Worm (Caenorhabditis elegans) whole organism, L2 larva: ENCODE measurements around the gene capa-1.

Source experiments
- C34F6.9 ChIP-seq: fragments of 150-350 bp; optimal IDR thresholded peaks from 2 replicates; lab custom pipeline; 2014; ENCODE audit warnings: missing biosample characterization, missing genetic modification characterization
- F13H6.1 ChIP-seq: sonication (generic microtip); optimal IDR thresholded peaks from 2 replicates; lab custom pipeline; 2016; ENCODE audit warnings: missing genetic modification characterization, missing compliant biosample characterization
- Y55F3AM.14 ChIP-seq: fragments of 200-800 bp; sonication (Bioruptor generic); optimal IDR thresholded peaks from 2 replicates; lab custom pipeline; 2018; ENCODE audit warnings: mild to moderate bottlenecking, missing genetic modification characterization, missing compliant biosample characterization
- ZK546.5 ChIP-seq: sonication (generic microtip); optimal IDR thresholded peaks from 2 replicates; lab custom pipeline; 2017; ENCODE audit warnings: missing biosample characterization, missing genetic modification characterization
- alr-1 ChIP-seq: fragments of 150-350 bp; optimal IDR thresholded peaks from 2 replicates; lab custom pipeline; 2014; ENCODE audit warnings: missing biosample characterization, missing genetic modification characterization
- aly-2 ChIP-seq: fragments of 150-350 bp; optimal IDR thresholded peaks from 2 replicates; lab custom pipeline; 2014; ENCODE audit warnings: missing biosample characterization, missing genetic modification characterization
- ama-1 ChIP-seq: fragments of 150-350 bp; optimal IDR thresholded peaks from 2 replicates; lab custom pipeline; 2018; ENCODE audit warnings: inconsistent platforms
- blmp-1 ChIP-seq: sonication (generic microtip); optimal IDR thresholded peaks from 2 replicates; lab custom pipeline; 2017; ENCODE audit warnings: missing genetic modification characterization, mild to moderate bottlenecking, missing compliant biosample characterization, antibody characterized with exemption, moderate library complexity; ENCODE audit not compliant: insufficient read depth
- ceh-16 ChIP-seq: fragments of 150-350 bp; optimal IDR thresholded peaks from 2 replicates; lab custom pipeline; 2014; ENCODE audit warnings: missing biosample characterization, missing genetic modification characterization
- ceh-82 ChIP-seq: fragments of 150-350 bp; optimal IDR thresholded peaks from 2 replicates; lab custom pipeline; 2014; ENCODE audit warnings: missing biosample characterization, missing genetic modification characterization
- crh-2 ChIP-seq: sonication (generic microtip); optimal IDR thresholded peaks from 2 replicates; lab custom pipeline; 2017; ENCODE audit warnings: missing biosample characterization, missing genetic modification characterization
- dmd-4 ChIP-seq: sonication (generic microtip); optimal IDR thresholded peaks from 2 replicates; lab custom pipeline; 2017; ENCODE audit warnings: missing biosample characterization, missing genetic modification characterization
- elt-1 ChIP-seq: fragments of 150-350 bp; optimal IDR thresholded peaks from 2 replicates; lab custom pipeline; 2014; ENCODE audit warnings: missing biosample characterization, missing genetic modification characterization
- elt-3 ChIP-seq: sonication (generic microtip); optimal IDR thresholded peaks from 2 replicates; lab custom pipeline; 2017; ENCODE audit warnings: missing biosample characterization, missing genetic modification characterization
- fos-1 ChIP-seq: fragments of 150-350 bp; optimal IDR thresholded peaks from 2 replicates; lab custom pipeline; 2014; ENCODE audit warnings: missing biosample characterization, missing genetic modification characterization
- lin-11 ChIP-seq: fragments of 150-350 bp; sonication (generic microtip); optimal IDR thresholded peaks from 2 replicates; lab custom pipeline; 2014; ENCODE audit warnings: missing biosample characterization, missing genetic modification characterization, inconsistent platforms, mixed read lengths
- lsy-2 ChIP-seq, 2 experiments: fragments of 150-350 bp in 1 of 2; sonication (generic microtip) in 1 of 2; optimal IDR thresholded peaks; 2 replicates each; lab custom pipeline; 2014 to 2017; ENCODE audit warnings: missing biosample characterization in 2 of 2, missing genetic modification characterization in 2 of 2
- mbf-1 ChIP-seq: sonication (generic microtip); optimal IDR thresholded peaks from 2 replicates; lab custom pipeline; 2017; ENCODE audit warnings: missing biosample characterization, missing genetic modification characterization
- mdl-1 ChIP-seq, 2 experiments: fragments of 150-350 bp in 1 of 2; sonication (generic microtip) in 1 of 2; optimal IDR thresholded peaks; 2 replicates each; lab custom pipeline; 2017; ENCODE audit warnings: missing biosample characterization in 2 of 2, missing genetic modification characterization in 2 of 2
- nhr-10 ChIP-seq: sonication (generic microtip); optimal IDR thresholded peaks from 2 replicates; lab custom pipeline; 2017; ENCODE audit warnings: missing biosample characterization, missing genetic modification characterization
- nhr-11 ChIP-seq: fragments of 150-350 bp; optimal IDR thresholded peaks from 2 replicates; lab custom pipeline; 2014; ENCODE audit warnings: missing biosample characterization, missing genetic modification characterization
- nhr-12 ChIP-seq: fragments of 150-350 bp; optimal IDR thresholded peaks from 2 replicates; lab custom pipeline; 2014; ENCODE audit warnings: missing biosample characterization, missing genetic modification characterization
- nhr-129 ChIP-seq: fragments of 150-350 bp; optimal IDR thresholded peaks from 2 replicates; lab custom pipeline; 2014; ENCODE audit warnings: missing biosample characterization, missing genetic modification characterization
- nhr-21 ChIP-seq: fragments of 150-350 bp; optimal IDR thresholded peaks from 2 replicates; lab custom pipeline; 2014; ENCODE audit warnings: missing biosample characterization, missing genetic modification characterization
- nhr-23 ChIP-seq: fragments of 150-350 bp; optimal IDR thresholded peaks from 2 replicates; lab custom pipeline; 2014; ENCODE audit warnings: missing biosample characterization, missing genetic modification reagents, missing genetic modification characterization
- nhr-25 ChIP-seq: fragments of 150-350 bp; sonication (generic microtip); optimal IDR thresholded peaks from 3 replicates; lab custom pipeline; 2014; ENCODE audit warnings: missing biosample characterization, missing genetic modification characterization
- nhr-6 ChIP-seq: fragments of 150-350 bp; optimal IDR thresholded peaks from 2 replicates; lab custom pipeline; 2014; ENCODE audit warnings: missing biosample characterization, missing genetic modification characterization
- nhr-77 ChIP-seq: fragments of 150-350 bp; optimal IDR thresholded peaks from 2 replicates; lab custom pipeline; 2014; ENCODE audit warnings: missing biosample characterization, missing genetic modification characterization
- skn-1 ChIP-seq: sonication (generic microtip); optimal IDR thresholded peaks from 2 replicates; lab custom pipeline; 2017; ENCODE audit warnings: missing biosample characterization, missing genetic modification characterization
- sma-3 ChIP-seq: sonication (generic microtip); optimal IDR thresholded peaks from 2 replicates; lab custom pipeline; 2016; ENCODE audit warnings: missing genetic modification reagents, missing genetic modification characterization, missing compliant biosample characterization
- sma-9 ChIP-seq, 2 experiments: fragments of 150-350 bp in 1 of 2; sonication (generic microtip) in 1 of 2; optimal IDR thresholded peaks; 2 replicates each; lab custom pipeline; 2014 to 2016; ENCODE audit warnings: missing genetic modification characterization in 2 of 2, mild to moderate bottlenecking in 1 of 2, missing biosample characterization in 1 of 2, missing compliant biosample characterization in 1 of 2, missing genetic modification reagents in 1 of 2, moderate library complexity in 1 of 2
- unc-39 ChIP-seq: fragments of 150-350 bp; optimal IDR thresholded peaks from 2 replicates; lab custom pipeline; 2014; ENCODE audit warnings: missing biosample characterization, missing genetic modification characterization
- unc-55 ChIP-seq: fragments of 150-350 bp; sonication (generic microtip); optimal IDR thresholded peaks from 3 replicates; lab custom pipeline; 2014; ENCODE audit warnings: missing biosample characterization, missing genetic modification reagents, missing genetic modification characterization
- zag-1 ChIP-seq: fragments of 150-350 bp; optimal IDR thresholded peaks from 2 replicates; lab custom pipeline; 2014; ENCODE audit warnings: missing biosample characterization, missing genetic modification characterization
- ztf-1 ChIP-seq: fragments of 200-800 bp; sonication (Bioruptor generic); conservative IDR thresholded peaks from 2 replicates; pipeline ENCODE4 v1.3.6; 2022; ENCODE audit warnings: missing genetic modification characterization, missing compliant biosample characterization
- ztf-4 ChIP-seq: fragments of 150-350 bp; optimal IDR thresholded peaks from 2 replicates; lab custom pipeline; 2014; ENCODE audit warnings: missing biosample characterization, missing genetic modification characterization

The capa-1 gene

ce11 chrX:5942171-5942570 is 23.0 kb downstream of the capa-1 start (continued):
- TF ChIP-seq ztf-1 (no peak), unc-39 (tag; lab: Kevin White, UChicago) (no peak), nhr-12 (tag; lab: Kevin White, UChicago) (no peak), nhr-23 (tag; lab: Kevin White, UChicago) (no peak), unc-55 (GFP tag; lab: Kevin White, UChicago) (no peak), ceh-16 (tag; lab: Kevin White, UChicago) (no peak), Y55F3AM.14 (GFP tag; lab: Kevin White, UChicago) (no peak), nhr-11 (no peak), blmp-1 (tag; lab: Kevin White, UChicago) (peak; percentile 28), ztf-4 (peak; percentile 68), dmd-4 (tag; lab: Kevin White, UChicago) (no peak), elt-1 (tag; lab: Kevin White, UChicago) (no peak)

ce11 chrX:5943908-5944307 is 24.7 kb downstream of the capa-1 start:
- TF ChIP-seq elt-3 (tag; lab: Kevin White, UChicago) (no peak), nhr-6 (tag; lab: Kevin White, UChicago) (peak; percentile 24), nhr-23 (tag; lab: Kevin White, UChicago) (no peak), ama-1 (peak; percentile 0), nhr-25 (tag; lab: Kevin White, UChicago) (no peak), mbf-1 (tag; lab: Kevin White, UChicago) (no peak), C34F6.9 (tag; lab: Kevin White, UChicago) (peak; percentile 32), lsy-2 (tag; optimal IDR thresholded peaks at IDR 0.05; lab: Kevin White, UChicago) (no peak), unc-55 (GFP tag; lab: Kevin White, UChicago) (no peak), nhr-129 (peak; percentile 43), skn-1 (tag; lab: Kevin White, UChicago) (no peak), F13H6.1 (tag; lab: Kevin White, UChicago) (peak; percentile 72), sma-9 (GFP tag; optimal IDR thresholded peaks at IDR 0.05; lab: Kevin White, UChicago) (peak; percentile 39), sma-9 (tag; optimal IDR thresholded peaks at IDR 0.05; lab: Kevin White, UChicago) (no peak), nhr-21 (tag; lab: Kevin White, UChicago) (peak; percentile 3), mdl-1 (tag; optimal IDR thresholded peaks at IDR 0.05; lab: Kevin White, UChicago) (no peak), crh-2 (peak; percentile 14)

DNA sequence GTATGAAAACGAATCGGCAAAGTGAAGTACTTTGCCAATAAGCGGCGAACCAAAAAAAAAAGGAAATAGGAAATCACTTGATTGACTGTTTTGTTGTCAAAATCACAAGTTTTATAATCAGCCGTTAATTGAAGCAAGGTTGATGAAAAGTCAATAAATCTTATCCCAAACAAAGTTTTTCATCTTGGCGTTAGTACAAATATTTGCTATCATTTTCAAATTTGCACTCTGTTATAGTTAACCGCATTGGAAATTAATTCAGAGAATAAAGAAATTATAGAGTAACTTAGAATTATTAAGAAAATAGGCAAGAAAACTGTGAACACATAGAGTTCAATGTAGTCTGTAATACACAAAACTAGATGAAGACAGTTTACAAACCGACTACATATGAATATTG is 25.3 kb downstream of the capa-1 start, which contains the start of gene acs-17:
Gene acs-17, minus strand, starts transcription at position 23 of the 400 bp plus-strand sequence.
- no peak for TF ChIP-seq lsy-2 (tag; optimal IDR thresholded peaks at IDR 0.05; lab: Kevin White, UChicago)
- TF ChIP-seq nhr-25 (tag; lab: Kevin White, UChicago), result peak; percentile 20
- TF ChIP-seq unc-39 (tag; lab: Kevin White, UChicago), result no peak
- TF ChIP-seq nhr-6 (tag; lab: Kevin White, UChicago), result no peak
- no peak for TF ChIP-seq elt-1 (tag; lab: Kevin White, UChicago)
- peak; percentile 27 for TF ChIP-seq sma-9 (GFP tag; optimal IDR thresholded peaks at IDR 0.05; lab: Kevin White, UChicago)
- no peak for TF ChIP-seq sma-9 (tag; optimal IDR thresholded peaks at IDR 0.05; lab: Kevin White, UChicago)
- TF ChIP-seq blmp-1 (tag; lab: Kevin White, UChicago), result no peak
- TF ChIP-seq nhr-77, result no peak
- TF ChIP-seq lin-11 (tag; lab: Kevin White, UChicago), result no peak

DNA sequence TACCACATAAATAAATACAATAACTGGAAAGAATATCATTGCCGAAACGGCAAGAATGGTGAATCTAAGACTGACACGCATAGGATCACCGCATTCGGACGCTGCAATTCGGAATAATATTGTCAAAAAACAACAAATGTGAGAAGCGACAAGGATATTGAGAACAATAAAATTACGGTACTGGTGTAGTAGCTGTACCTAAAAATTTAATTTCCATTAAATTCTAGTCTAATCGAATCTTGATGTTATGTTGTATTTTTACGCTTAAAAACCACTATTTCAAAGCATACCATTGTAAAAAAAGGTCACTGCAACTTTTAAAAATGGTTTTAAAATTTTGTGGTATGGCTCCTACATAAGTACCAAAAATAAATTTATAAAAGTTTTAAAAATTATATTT is 29.6 kb downstream of the capa-1 start, which contains the start of gene mig-23:
Gene mig-23, minus strand, starts transcription at position 101 of the 400 bp plus-strand sequence.
- TF ChIP-seq ztf-4 (no peak), ceh-82 (tag; lab: Kevin White, UChicago) (no peak), fos-1 (tag; lab: Kevin White, UChicago) (no peak), nhr-129 (no peak), elt-1 (tag; lab: Kevin White, UChicago) (no peak), aly-2 (tag; lab: Kevin White, UChicago) (no peak), nhr-25 (tag; lab: Kevin White, UChicago) (no peak), nhr-6 (tag; lab: Kevin White, UChicago) (no peak), zag-1 (tag; lab: Kevin White, UChicago) (no peak), nhr-77 (no peak), mbf-1 (tag; lab: Kevin White, UChicago) (no peak), blmp-1 (tag; lab: Kevin White, UChicago) (no peak), sma-9 (GFP tag; optimal IDR thresholded peaks at IDR 0.05; lab: Kevin White, UChicago) (no peak), sma-9 (tag; optimal IDR thresholded peaks at IDR 0.05; lab: Kevin White, UChicago) (no peak), nhr-10 (tag; lab: Kevin White, UChicago) (no peak), ztf-1 (no peak), nhr-12 (tag; lab: Kevin White, UChicago) (no peak), alr-1 (tag; lab: Kevin White, UChicago) (no peak), ZK546.5 (tag; lab: Kevin White, UChicago) (no peak), sma-3 (no peak)
